5 fruit fly cellular contexts compared by ENCODE assay signal in genomic region chr3L:22839726-22840228, dm6.
A peak's percentile ranks its signal among the peaks of the same experiment; 100 is the strongest.
TF ChIP-seq lines count a peak whose summit lies in the region.

No protein-coding gene starts in this region.

TF ChIP-seq in whole organism, adult, 20 proteins besides CTCF, POLR2A, EP300 and RAD21 (continued from another document):
- peak; percentile 48 for TF ChIP-seq cic (GFP tag; optimal IDR thresholded peaks at IDR 0.05; lab: Kevin White, UChicago)

TF ChIP-seq in whole organism, embryonic, 481 proteins besides CTCF, POLR2A, EP300 and RAD21 (continued from another document):
- 0 out of 2 replicates have a peak, but pooled peaks have one; percentile 33 for TF ChIP-seq CG10321 (GFP tag; IDR thresholded peaks at IDR 0.05; lab: Robert Waterston, UW)
- 0 out of 2 replicates have a peak, but pooled peaks have one; percentile 21 for TF ChIP-seq ttk (GFP tag; IDR thresholded peaks at IDR 0.05; lab: Robert Waterston, UW)
- peak; percentile 20 for TF ChIP-seq CG1832 (GFP tag; optimal IDR thresholded peaks at IDR 0.05; lab: Kevin White, UChicago)
- TF ChIP-seq pnt (GFP tag; optimal IDR thresholded peaks at IDR 0.05; lab: Kevin White, UChicago) = no peak
- TF ChIP-seq CG11723 (GFP tag; optimal IDR thresholded peaks at IDR 0.05; lab: Kevin White, UChicago) = no peak
- TF ChIP-seq jigr1 (GFP tag; IDR thresholded peaks at IDR 0.05; lab: Robert Waterston, UW) = no peak
- TF ChIP-seq nom (GFP tag; optimal IDR thresholded peaks at IDR 0.05; lab: Kevin White, UChicago) = peak; percentile 86
- peak; percentile 29 for TF ChIP-seq CG6254 (GFP tag; optimal IDR thresholded peaks at IDR 0.05; lab: Kevin White, UChicago)
- TF ChIP-seq crol (GFP tag; IDR thresholded peaks at IDR 0.05; lab: Robert Waterston, UW) = peak; percentile 95
- peak; percentile 56 to 67 for TF ChIP-seq Trl (optimal IDR thresholded peaks at IDR 0.05; lab: Kevin White, UChicago)
- TF ChIP-seq Trl (GFP tag; optimal IDR thresholded peaks at IDR 0.05; lab: Kevin White, UChicago) = no peak
- peak; percentile 45 for TF ChIP-seq lbe (GFP tag; optimal IDR thresholded peaks at IDR 0.05; lab: Kevin White, UChicago)
- peak in 1 of 2 experiments; percentile 44 for TF ChIP-seq bsh (GFP tag; optimal IDR thresholded peaks at IDR 0.05; lab: Kevin White, UChicago)
- peak; percentile 94 for TF ChIP-seq ewg (GFP tag; optimal IDR thresholded peaks at IDR 0.05; lab: Kevin White, UChicago)
- TF ChIP-seq chinmo (GFP tag; IDR thresholded peaks at IDR 0.05; lab: Robert Waterston, UW; ENCODE audit: partially characterized antibody) = 0 out of 4 replicates have a peak, but pooled peaks have one; percentile 67
- 0 out of 2 replicates have a peak, but pooled peaks have one; percentile 4 for TF ChIP-seq CG32532 (GFP tag; IDR thresholded peaks at IDR 0.05; lab: Robert Waterston, UW)
- TF ChIP-seq mirr (GFP tag; optimal IDR thresholded peaks at IDR 0.05; lab: Kevin White, UChicago) = no peak
- TF ChIP-seq Max (GFP tag; optimal IDR thresholded peaks at IDR 0.05; lab: Kevin White, UChicago) = no peak
- TF ChIP-seq sens (GFP tag; lab: Kevin White, UChicago) = peak; percentile 14
- TF ChIP-seq CG3726 (GFP tag; IDR thresholded peaks at IDR 0.05; lab: Robert Waterston, UW) = 0 out of 3 replicates have a peak, but pooled peaks have one; percentile 30

TF ChIP-seq in whole organism, prepupa, 60 proteins besides CTCF, POLR2A, EP300 and RAD21 (continued from another document and continues in another):
- TF ChIP-seq acj6 (GFP tag; optimal IDR thresholded peaks at IDR 0.05; lab: Kevin White, UChicago) (no peak), CG6163 (GFP tag; IDR thresholded peaks at IDR 0.05; lab: Robert Waterston, UW) (peak; percentile 73; the same call in 2 of the 3 replicates), CG9139 (GFP tag; optimal IDR thresholded peaks at IDR 0.05; lab: Kevin White, UChicago) (peak; percentile 74), Sox102F (GFP tag; optimal IDR thresholded peaks at IDR 0.05; lab: Kevin White, UChicago) (no peak), CG4318 (GFP tag; optimal IDR thresholded peaks at IDR 0.05; lab: Kevin White, UChicago) (no peak), CG6792 (GFP tag; optimal IDR thresholded peaks at IDR 0.05; lab: Kevin White, UChicago) (no peak), CG7368 (GFP tag; optimal IDR thresholded peaks at IDR 0.05; lab: Kevin White, UChicago) (peak; percentile 44), Eip75B (GFP tag; optimal IDR thresholded peaks at IDR 0.05; lab: Kevin White, UChicago) (peak; percentile 24), Sox14 (GFP tag; optimal IDR thresholded peaks at IDR 0.05; lab: Kevin White, UChicago) (peak; percentile 26), Hr38 (GFP tag; optimal IDR thresholded peaks at IDR 0.05; lab: Kevin White, UChicago) (no peak), Eip78C (GFP tag; lab: Kevin White, UChicago) (peak; percentile 68), CG6276 (GFP tag; optimal IDR thresholded peaks at IDR 0.05; lab: Kevin White, UChicago) (peak; percentile 26), Met (GFP tag; optimal IDR thresholded peaks at IDR 0.05; lab: Kevin White, UChicago) (peak; percentile 27), Blimp-1 (GFP tag; optimal IDR thresholded peaks at IDR 0.05; lab: Kevin White, UChicago) (peak; percentile 72), Ets96B (tag; optimal IDR thresholded peaks at IDR 0.05; lab: Kevin White, UChicago) (peak; percentile 46), fd85E (GFP tag; optimal IDR thresholded peaks at IDR 0.05; lab: Kevin White, UChicago) (no peak), CG31627 (GFP tag; optimal IDR thresholded peaks at IDR 0.05; lab: Kevin White, UChicago) (no peak), topi (GFP tag; optimal IDR thresholded peaks at IDR 0.05; lab: Kevin White, UChicago) (peak; percentile 27), eg (GFP tag; IDR thresholded peaks at IDR 0.05; lab: Robert Waterston, UW) (peak; percentile 57), CG6808 (GFP tag; optimal IDR thresholded peaks at IDR 0.05; lab: Kevin White, UChicago) (peak; percentile 75), esn (GFP tag; optimal IDR thresholded peaks at IDR 0.05; lab: Kevin White, UChicago) (no peak), vri (GFP tag; optimal IDR thresholded peaks at IDR 0.05; lab: Kevin White, UChicago) (peak; percentile 72), Ets21C (GFP tag; optimal IDR thresholded peaks at IDR 0.05; lab: Kevin White, UChicago) (no peak), CG16779 (tag; optimal IDR thresholded peaks at IDR 0.05; lab: Kevin White, UChicago) (peak; percentile 11), CG34406 (GFP tag; optimal IDR thresholded peaks at IDR 0.05; lab: Kevin White, UChicago) (peak; percentile 33), Hr4 (GFP tag; optimal IDR thresholded peaks at IDR 0.05; lab: Kevin White, UChicago) (no peak), fd59A (GFP tag; optimal IDR thresholded peaks at IDR 0.05; lab: Kevin White, UChicago) (peak; percentile 46), CG11762 (GFP tag; optimal IDR thresholded peaks at IDR 0.05; lab: Kevin White, UChicago; ENCODE audit: insufficient read depth) (peak; percentile 19), Smox (GFP tag; optimal IDR thresholded peaks at IDR 0.05; lab: Kevin White, UChicago) (no peak), dac (GFP tag; optimal IDR thresholded peaks at IDR 0.05; lab: Kevin White, UChicago) (peak; percentile 13), CG10669 (GFP tag; optimal IDR thresholded peaks at IDR 0.05; lab: Kevin White, UChicago) (peak; percentile 16), CG32006 (GFP tag; optimal IDR thresholded peaks at IDR 0.05; lab: Kevin White, UChicago) (peak; percentile 33), svp (GFP tag; lab: Kevin White, UChicago) (peak; percentile 87), CG1621 (tag; optimal IDR thresholded peaks at IDR 0.05; lab: Kevin White, UChicago) (peak; percentile 73), ss (GFP tag; optimal IDR thresholded peaks at IDR 0.05; lab: Kevin White, UChicago) (peak; percentile 79 to 80), Gug (GFP tag; IDR thresholded peaks at IDR 0.05; lab: Robert Waterston, UW) (0 out of 2 replicates have a peak, but pooled peaks have one; percentile 9), net (GFP tag; optimal IDR thresholded peaks at IDR 0.05; lab: Kevin White, UChicago) (peak; percentile 16)

TF ChIP-seq in whole organism, pupa, 21 proteins besides CTCF, POLR2A, EP300 and RAD21 (continued from another document):
- peak; percentile 46 for TF ChIP-seq Pif1B (GFP tag; optimal IDR thresholded peaks at IDR 0.05; lab: Kevin White, UChicago)
- TF ChIP-seq CG13204 (GFP tag; optimal IDR thresholded peaks at IDR 0.05; lab: Kevin White, UChicago) = peak; percentile 97

TF ChIP-seq in whole organism, wandering third instar larva, 38 proteins besides CTCF, POLR2A, EP300 and RAD21 (continued from another document):
- TF ChIP-seq Dif (GFP tag; optimal IDR thresholded peaks at IDR 0.05; lab: Kevin White, UChicago; ENCODE audit: partially characterized antibody) (peak; percentile 80), Dfd (GFP tag; optimal IDR thresholded peaks at IDR 0.05; lab: Kevin White, UChicago) (no peak), Myc (optimal IDR thresholded peaks at IDR 0.05; lab: Kevin White, UChicago) (no peak), woc (GFP tag; optimal IDR thresholded peaks at IDR 0.05; lab: Kevin White, UChicago) (no peak), psq (GFP tag; optimal IDR thresholded peaks at IDR 0.05; lab: Kevin White, UChicago) (peak; percentile 80), HLH106 (tag; optimal IDR thresholded peaks at IDR 0.05; lab: Kevin White, UChicago) (peak; percentile 14), N (GFP tag; optimal IDR thresholded peaks at IDR 0.05; lab: Kevin White, UChicago) (no peak), Hnf4 (GFP tag; optimal IDR thresholded peaks at IDR 0.05; lab: Kevin White, UChicago) (no peak), OdsH (GFP tag; optimal IDR thresholded peaks at IDR 0.05; lab: Kevin White, UChicago) (no peak), Mio (GFP tag; optimal IDR thresholded peaks at IDR 0.05; lab: Kevin White, UChicago) (no peak), tai (GFP tag; optimal IDR thresholded peaks at IDR 0.05; lab: Kevin White, UChicago) (no peak), br (GFP tag; optimal IDR thresholded peaks at IDR 0.05; lab: Kevin White, UChicago) (peak; percentile 30), pan (optimal IDR thresholded peaks at IDR 0.05; lab: Kevin White, UChicago) (no peak), CG9705 (GFP tag; optimal IDR thresholded peaks at IDR 0.05; lab: Kevin White, UChicago) (no peak)
